Worm (Caenorhabditis elegans): ENCODE data around the gene pigq-1.
A peak's percentile ranks its signal among the peaks of the same experiment; 100 is the strongest.

pigq-1 gene

ce11 chrIV:11183991-11184390 is 36.9 kb upstream of the pigq-1 start, which contains the start of gene nuaf-3:
nuaf-3 (plus strand) TSS chrIV:11184291.
- TF ChIP-seq elt-2 (tag; optimal IDR thresholded peaks at IDR 0.05) (peak; percentile 34), lin-39 (tag; optimal IDR thresholded peaks at IDR 0.05) (no peak)

ce11 chrIV:11183013-11183412 is 36.0 kb upstream of the pigq-1 start, which contains the start of gene prx-14:
prx-14 (plus strand) TSS chrIV:11183132.
- TF ChIP-seq nhr-77 (tag; optimal IDR thresholded peaks at IDR 0.05), result no peak
- peak; percentile 8 for TF ChIP-seq pha-4 (tag; optimal IDR thresholded peaks at IDR 0.05)
- peak; percentile 0 for TF ChIP-seq elt-2 (tag; optimal IDR thresholded peaks at IDR 0.05)

- TF ChIP-seq zag-1 (tag; optimal IDR thresholded peaks at IDR 0.05) (no peak), ceh-16 (tag; optimal IDR thresholded peaks at IDR 0.05) (no peak), mdl-1 (tag; optimal IDR thresholded peaks at IDR 0.05) (no peak), nfya-1 (tag; optimal IDR thresholded peaks at IDR 0.05; ENCODE audit: insufficient read depth) (no peak), nhr-25 (tag; optimal IDR thresholded peaks at IDR 0.05) (no peak), skn-1 (tag; optimal IDR thresholded peaks at IDR 0.05) (no peak), ZK546.5 (tag; optimal IDR thresholded peaks at IDR 0.05) (no peak), lin-15B (tag; optimal IDR thresholded peaks at IDR 0.05) (no peak), snpc-4 (tag; optimal IDR thresholded peaks at IDR 0.05) (no peak), pha-4 (tag; optimal IDR thresholded peaks at IDR 0.05) (peak; percentile 6), ztf-4 (tag; optimal IDR thresholded peaks at IDR 0.05) (no peak), nhr-237 (tag; optimal IDR thresholded peaks at IDR 0.05) (no peak), pqm-1 (tag; optimal IDR thresholded peaks at IDR 0.05) (peak; percentile 32), nhr-11 (tag; optimal IDR thresholded peaks at IDR 0.05) (no peak), elt-1 (tag; optimal IDR thresholded peaks at IDR 0.05) (no peak), tbx-2 (tag; optimal IDR thresholded peaks at IDR 0.05) (no peak), egl-5 (tag; optimal IDR thresholded peaks at IDR 0.05) (no peak), ztf-11 (tag; optimal IDR thresholded peaks at IDR 0.05) (no peak), lin-39 (tag; optimal IDR thresholded peaks at IDR 0.05) (no peak), elt-2 (tag; optimal IDR thresholded peaks at IDR 0.05) (peak; percentile 11), aly-2 (tag; optimal IDR thresholded peaks at IDR 0.05) (no peak), ceh-28 (tag; optimal IDR thresholded peaks at IDR 0.05) (no peak)
Measured at ce11 chrIV:11180077-11180476, 33.0 kb upstream of the pigq-1 start.

- TF ChIP-seq lin-15B (tag; optimal IDR thresholded peaks at IDR 0.05) (peak; percentile 90), fkh-10 (GFP tag; optimal IDR thresholded peaks at IDR 0.05) (peak; percentile 39), nhr-43 (tag; optimal IDR thresholded peaks at IDR 0.05; ENCODE audit: poor library complexity, severe bottlenecking) (peak; percentile 87), pha-4 (tag; optimal IDR thresholded peaks at IDR 0.05) (peak; percentile 68), jun-1 (tag; optimal IDR thresholded peaks at IDR 0.05) (peak; percentile 82), pqm-1 (tag; optimal IDR thresholded peaks at IDR 0.05) (peak; percentile 82), hmg-11 (tag; optimal IDR thresholded peaks at IDR 0.05) (peak; percentile 29), ZK546.5 (tag; optimal IDR thresholded peaks at IDR 0.05) (peak; percentile 39), nfya-1 (tag; optimal IDR thresholded peaks at IDR 0.05; ENCODE audit: insufficient read depth) (peak; percentile 88), lsy-12 (tag; optimal IDR thresholded peaks at IDR 0.05) (peak; percentile 81), skn-1 (tag; optimal IDR thresholded peaks at IDR 0.05) (peak; percentile 46), R02D3.7 (tag; optimal IDR thresholded peaks at IDR 0.05) (peak; percentile 74), egl-5 (tag; optimal IDR thresholded peaks at IDR 0.05) (peak; percentile 93), egl-27 (tag; optimal IDR thresholded peaks at IDR 0.05) (peak; percentile 19), nhr-25 (tag; optimal IDR thresholded peaks at IDR 0.05) (peak; percentile 67), nhr-11 (tag; optimal IDR thresholded peaks at IDR 0.05) (peak; percentile 64), ceh-28 (tag; optimal IDR thresholded peaks at IDR 0.05) (peak; percentile 70), elt-2 (tag; optimal IDR thresholded peaks at IDR 0.05) (peak; percentile 84), tbx-2 (tag; optimal IDR thresholded peaks at IDR 0.05) (peak; percentile 83), ceh-82 (tag; optimal IDR thresholded peaks at IDR 0.05) (peak; percentile 16), lin-39 (tag; optimal IDR thresholded peaks at IDR 0.05) (peak; percentile 38), snpc-4 (tag; optimal IDR thresholded peaks at IDR 0.05) (peak; percentile 75), nhr-23 (tag; optimal IDR thresholded peaks at IDR 0.05) (peak; percentile 84)
Measured at ce11 chrIV:11179123-11179740, 32.2 kb upstream of the pigq-1 start, which contains the start of gene cpt-2. cpt-2 (plus strand) TSS chrIV:11179645.

- TF ChIP-seq ceh-16 (tag; optimal IDR thresholded peaks at IDR 0.05), result no peak
- no peak for TF ChIP-seq ztf-4 (tag; optimal IDR thresholded peaks at IDR 0.05)
- TF ChIP-seq unc-62 (GFP tag; optimal IDR thresholded peaks at IDR 0.05), result no peak
- no peak for TF ChIP-seq sea-2 (GFP tag; optimal IDR thresholded peaks at IDR 0.05)
- TF ChIP-seq egl-27 (tag; optimal IDR thresholded peaks at IDR 0.05), result no peak
- no peak for TF ChIP-seq lin-39 (tag; optimal IDR thresholded peaks at IDR 0.05)
- TF ChIP-seq nfya-1 (tag; optimal IDR thresholded peaks at IDR 0.05; ENCODE audit: insufficient read depth), result no peak
- TF ChIP-seq egl-5 (tag; optimal IDR thresholded peaks at IDR 0.05), result no peak
- no peak for TF ChIP-seq elt-2 (tag; optimal IDR thresholded peaks at IDR 0.05)
- TF ChIP-seq eor-1 (tag; optimal IDR thresholded peaks at IDR 0.05), result no peak
- no peak for TF ChIP-seq ceh-28 (tag; optimal IDR thresholded peaks at IDR 0.05)
- TF ChIP-seq nhr-67 (tag; optimal IDR thresholded peaks at IDR 0.05), result no peak
- no peak for TF ChIP-seq nhr-12 (tag; optimal IDR thresholded peaks at IDR 0.05)
Measured at ce11 chrIV:11178495-11178894, 31.4 kb upstream of the pigq-1 start, which contains the start of gene C08F8.9. C08F8.9 (minus strand) TSS chrIV:11178595.
